Worm (Caenorhabditis elegans) whole organism, L4/young adult: ENCODE measurements around the gene ceh-43.
A peak's percentile ranks its signal among the peaks of the same experiment; 100 is the strongest.

ENCODE experiments used
- W03F9.2 ChIP-seq: fragments of 150-350 bp; optimal IDR thresholded peaks from 2 replicates; lab custom pipeline; 2014; ENCODE audit warnings: missing biosample characterization, missing genetic modification characterization
- dao-5 ChIP-seq: sonication (generic microtip); optimal IDR thresholded peaks from 2 replicates; lab custom pipeline; 2016; ENCODE audit warnings: missing genotype, missing genetic modification characterization, moderate library complexity, missing compliant biosample characterization
- him-1 ChIP-seq: sonication (generic microtip); optimal IDR thresholded peaks from 2 replicates; lab custom pipeline; 2016; ENCODE audit warnings: missing genotype, missing genetic modification reagents, missing genetic modification characterization, missing compliant biosample characterization

The ceh-43 gene

ce11 chrIII:4476806-4477205, 27.1 kb upstream of the ceh-43 start:
- TF ChIP-seq dao-5 (tag; lab: Kevin White, UChicago), result no peak
- no peak for TF ChIP-seq W03F9.2
- TF ChIP-seq him-1, result no peak

ce11 chrIII:4476313-4476712, 26.6 kb upstream of the ceh-43 start:
- no peak for TF ChIP-seq W03F9.2

- TF ChIP-seq dao-5 (tag; lab: Kevin White, UChicago) (no peak), him-1 (peak; percentile 96), W03F9.2 (peak; percentile 98)
These were observed 25.8 kb upstream of the ceh-43 start, which contains the start of gene rps-1 for ce11 chrIII:4475428-4475968. Gene rps-1 (plus strand): TSS chrIII:4475918.

ce11 chrIII:4474908-4475307, 25.2 kb upstream of the ceh-43 start, which contains the start of gene ifet-1:
Gene ifet-1 (minus strand): TSS chrIII:4475150.
- TF ChIP-seq W03F9.2, result no peak
- TF ChIP-seq him-1, result no peak
- no peak for TF ChIP-seq dao-5 (tag; lab: Kevin White, UChicago)

- TF ChIP-seq dao-5 (tag; lab: Kevin White, UChicago) (peak; percentile 50), him-1 (peak; percentile 65), W03F9.2 (peak; percentile 38)
These were observed 21.1 kb upstream of the ceh-43 start for ce11 chrIII:4470793-4471192.

- TF ChIP-seq dao-5 (tag; lab: Kevin White, UChicago) (no peak), him-1 (no peak), W03F9.2 (no peak)
These were observed 19.1 kb upstream of the ceh-43 start, which contains the start of gene mstr-2 for ce11 chrIII:4468812-4469211. Gene mstr-2 (plus strand): TSS chrIII:4469112.

- no peak for TF ChIP-seq dao-5 (tag; lab: Kevin White, UChicago)
- TF ChIP-seq W03F9.2, result no peak
- no peak for TF ChIP-seq him-1
These were observed 18.6 kb upstream of the ceh-43 start for ce11 chrIII:4468390-4468789.

- TF ChIP-seq W03F9.2 (no peak), dao-5 (tag; lab: Kevin White, UChicago) (no peak), him-1 (no peak)
These were observed 17.5 kb upstream of the ceh-43 start, which contains the start of gene ndg-4 for ce11 chrIII:4467277-4467676. Gene ndg-4 (minus strand): TSS chrIII:4467377.

- TF ChIP-seq him-1 (no peak), dao-5 (tag; lab: Kevin White, UChicago) (no peak), W03F9.2 (no peak)
These were observed 11.6 kb upstream of the ceh-43 start for ce11 chrIII:4461337-4461736.

- TF ChIP-seq him-1 (no peak), dao-5 (tag; lab: Kevin White, UChicago) (no peak), W03F9.2 (no peak)
These were observed 10.5 kb upstream of the ceh-43 start for ce11 chrIII:4460242-4460641.

ce11 chrIII:4456579-4456978, 6.8 kb upstream of the ceh-43 start:
- no peak for TF ChIP-seq him-1
- TF ChIP-seq dao-5 (tag; lab: Kevin White, UChicago), result no peak
- no peak for TF ChIP-seq W03F9.2

- no peak for TF ChIP-seq dao-5 (tag; lab: Kevin White, UChicago)
- TF ChIP-seq him-1, result no peak
These were observed 5.2 kb upstream of the ceh-43 start for ce11 chrIII:4454919-4455318.

- TF ChIP-seq dao-5 (tag; lab: Kevin White, UChicago), result no peak
- no peak for TF ChIP-seq W03F9.2
- TF ChIP-seq him-1, result no peak
These were observed 4.0 kb upstream of the ceh-43 start for ce11 chrIII:4453768-4454167.

- TF ChIP-seq dao-5 (tag; lab: Kevin White, UChicago) (no peak), him-1 (no peak), W03F9.2 (no peak)
These were observed 3.6 kb upstream of the ceh-43 start for ce11 chrIII:4453301-4453700.

- TF ChIP-seq dao-5 (tag; lab: Kevin White, UChicago) (no peak), him-1 (no peak), W03F9.2 (no peak)
These were observed 3.0 kb upstream of the ceh-43 start for ce11 chrIII:4452749-4453148.

ce11 chrIII:4450773-4451423, 1.2 kb upstream of the ceh-43 start:
- TF ChIP-seq dao-5 (tag; lab: Kevin White, UChicago), result no peak
- no peak for TF ChIP-seq W03F9.2
- no peak for TF ChIP-seq him-1
